Worm (Caenorhabditis elegans) whole organism, L4/young adult: ENCODE data around the gene ctsa-2.

Experiments used
- W03F9.2 ChIP-seq: fragments of 150-350 bp; optimal IDR thresholded peaks from 2 replicates; lab custom pipeline; 2014; ENCODE audit warnings: missing biosample characterization, missing genetic modification characterization
- dao-5 ChIP-seq: sonication (generic microtip); optimal IDR thresholded peaks from 2 replicates; lab custom pipeline; 2016; ENCODE audit warnings: missing genotype, missing genetic modification characterization, moderate library complexity, missing compliant biosample characterization
- him-1 ChIP-seq: sonication (generic microtip); optimal IDR thresholded peaks from 2 replicates; lab custom pipeline; 2016; ENCODE audit warnings: missing genotype, missing genetic modification reagents, missing genetic modification characterization, missing compliant biosample characterization

ce11 chrX:6433688-6434087 lies 3.3 kb upstream of the ctsa-2 start, which contains the start of gene K10C2.2:
- TF ChIP-seq him-1 (tag; lab: Kevin White, UChicago) = no peak
- TF ChIP-seq dao-5 = no peak
- TF ChIP-seq W03F9.2 (tag; lab: Kevin White, UChicago) = no peak
